Fruit fly (Drosophila melanogaster) whole organism, prepupa: ENCODE measurements around the gene Teh1.

Experiments
- Blimp-1 ChIP-seq: fragments of 200-800 bp; sonication (Bioruptor generic); optimal IDR thresholded peaks from 3 replicates; lab custom pipeline; 2017; ENCODE audit warnings: missing biosample characterization, missing genetic modification characterization, mild to moderate bottlenecking, moderate library complexity, missing genetic modification reagents
- CG3032 ChIP-seq: fragments of 200-800 bp; optimal IDR thresholded peaks from 2 replicates; lab custom pipeline; 2019; ENCODE audit warnings: missing biosample characterization, mild to moderate bottlenecking, missing genetic modification characterization, moderate library complexity
- Eip75B ChIP-seq: fragments of 200-800 bp; sonication (Bioruptor generic); optimal IDR thresholded peaks from 3 replicates; lab custom pipeline; 2016; ENCODE audit warnings: missing biosample characterization, missing genetic modification characterization
- Hr4 ChIP-seq: fragments of 200-800 bp; sonication (Bioruptor generic); optimal IDR thresholded peaks from 3 replicates; lab custom pipeline; 2016; ENCODE audit warnings: missing biosample characterization, missing genetic modification characterization
- Sox102F ChIP-seq: fragments of 200-800 bp; sonication (Bioruptor generic); optimal IDR thresholded peaks from 2 replicates; lab custom pipeline; 2016; ENCODE audit warnings: missing biosample characterization, mild to moderate bottlenecking, missing genetic modification characterization

DNA sequence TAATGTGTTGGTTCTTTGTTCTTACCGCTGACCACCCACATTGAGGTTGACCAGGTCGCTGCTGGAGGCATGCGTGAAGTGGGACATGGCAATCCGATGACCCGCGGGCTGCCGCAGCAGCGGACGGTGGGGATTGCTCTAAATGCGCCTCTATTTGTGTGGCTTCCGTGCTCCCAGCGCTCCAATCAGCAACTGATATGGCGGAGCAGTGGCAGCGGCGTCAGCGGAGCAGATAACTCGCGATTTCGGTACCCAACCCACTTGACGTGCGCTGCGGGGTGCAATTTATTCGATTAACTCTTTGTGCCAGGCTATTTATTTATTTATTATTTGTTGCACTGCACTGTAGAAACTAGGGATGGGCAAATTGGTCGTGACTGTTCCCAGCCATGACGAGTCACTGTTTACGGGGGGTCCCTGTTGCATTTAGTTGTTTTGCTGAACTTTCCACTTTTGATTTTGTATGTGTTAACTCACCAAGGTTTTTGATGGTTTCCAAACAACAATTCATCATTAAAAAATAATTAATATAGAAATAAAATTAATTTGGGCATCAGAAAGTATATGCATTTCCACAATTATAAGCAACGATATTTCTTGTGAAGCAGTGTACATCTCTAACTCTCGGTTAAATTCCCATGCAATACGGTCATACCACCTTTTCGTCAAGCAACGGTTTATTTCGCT, 67.1 kb downstream of the Teh1 start, which contains the start of the genes CG9467 and CG8526:
- TF ChIP-seq Eip75B (GFP tag; lab: Kevin White, UChicago) (no peak), Sox102F (GFP tag; lab: Kevin White, UChicago) (no peak), CG3032 (tag; lab: Kevin White, UChicago) (peak; percentile 64), Blimp-1 (peak; percentile 29), Hr4 (GFP tag; lab: Kevin White, UChicago) (no peak)
